Fruit fly (Drosophila melanogaster): ENCODE results near the gene IFT54.

DNA sequence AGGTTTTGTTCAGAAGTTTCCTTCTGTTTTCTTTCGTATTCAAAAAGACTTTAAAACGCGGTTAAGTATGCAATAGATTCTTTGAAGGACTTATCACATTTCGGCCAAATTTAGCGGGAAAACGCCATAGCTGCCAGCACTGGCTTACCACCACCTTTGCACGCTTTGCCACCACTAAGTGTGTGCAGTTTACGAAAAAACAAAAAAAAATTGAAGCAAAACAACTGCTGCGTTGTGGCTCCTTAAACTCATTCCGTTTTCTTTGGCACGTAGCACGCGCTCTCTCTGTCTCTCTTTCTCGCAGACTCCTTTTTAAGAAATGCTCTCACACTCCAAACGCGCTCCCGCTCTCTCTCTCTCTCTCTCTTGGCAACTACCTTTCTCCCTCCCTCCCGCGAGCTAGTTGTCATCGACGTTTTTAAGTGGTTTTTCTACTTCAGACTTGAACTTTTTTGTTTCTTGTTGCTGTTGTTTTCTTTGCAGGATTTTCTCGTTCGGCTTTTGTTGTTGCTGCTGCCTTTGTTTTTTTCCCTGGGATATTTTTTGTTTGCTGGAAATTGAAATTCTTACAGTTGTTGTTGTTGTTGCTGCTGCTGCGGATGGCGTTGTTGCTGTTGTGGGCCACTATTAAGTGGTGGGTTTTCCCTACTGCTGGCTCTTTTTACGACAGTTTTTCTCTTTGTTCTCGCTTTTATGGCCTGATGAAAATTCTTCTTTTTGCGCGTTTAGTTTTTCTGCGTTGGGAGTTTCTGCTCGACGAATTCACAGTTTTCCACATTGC is 23.5 kb upstream of the IFT54 start:
- TF ChIP-seq Crg-1 (GFP tag; optimal IDR thresholded peaks at IDR 0.05) (no peak), cic (GFP tag; optimal IDR thresholded peaks at IDR 0.05) (no peak), bab1 (GFP tag; optimal IDR thresholded peaks at IDR 0.05) (no peak), CG12768 (GFP tag; optimal IDR thresholded peaks at IDR 0.05) (no peak), toe (GFP tag; optimal IDR thresholded peaks at IDR 0.05) (no peak), pad (GFP tag; optimal IDR thresholded peaks at IDR 0.05) (no peak), ovo (GFP tag; optimal IDR thresholded peaks at IDR 0.05) (no peak), kay (GFP tag; ENCODE audit: borderline replicate concordance) (no peak), cnc (optimal IDR thresholded peaks at IDR 0.05) (no peak)
